Fruit fly (Drosophila melanogaster): ENCODE results near the gene CG32249.

dm6 chr3L:4460307-4461088 is 9.3 kb upstream of the CG32249 start, which contains the start of gene CG15022:
- TF ChIP-seq CG18599 (GFP tag; optimal IDR thresholded peaks at IDR 0.05) (no peak), pho (GFP tag; optimal IDR thresholded peaks at IDR 0.05) (no peak), CG31388 (GFP tag; optimal IDR thresholded peaks at IDR 0.05) (no peak), Ets65A (GFP tag) (no peak), CG10959 (GFP tag; IDR thresholded peaks at IDR 0.05) (no peak), oc (tag; optimal IDR thresholded peaks at IDR 0.05) (no peak), CG3281 (GFP tag; optimal IDR thresholded peaks at IDR 0.05) (no peak)
